Worm (Caenorhabditis elegans) whole organism, mixed stage, embryonic: ENCODE measurements around the gene algn-2.
A peak's percentile ranks its signal among the peaks of the same experiment; 100 is the strongest.

Experiments used
- M03D4.4 ChIP-seq: sonication (generic microtip); optimal IDR thresholded peaks from 2 replicates; lab custom pipeline; 2017; ENCODE audit warnings: mild to moderate bottlenecking, missing genetic modification characterization, missing compliant biosample characterization
- bed-3 ChIP-seq: fragments of 200-800 bp; sonication (Bioruptor generic); optimal IDR thresholded peaks from 3 replicates; lab custom pipeline; 2018; ENCODE audit warnings: mild to moderate bottlenecking, missing genetic modification characterization, moderate library complexity, missing compliant biosample characterization
- blmp-1 ChIP-seq: fragments of 150-350 bp; optimal IDR thresholded peaks from 2 replicates; lab custom pipeline; 2014; ENCODE audit warnings: missing biosample characterization, missing genetic modification characterization
- ceh-39 ChIP-seq: fragments of 150-350 bp; optimal IDR thresholded peaks from 2 replicates; lab custom pipeline; 2014; ENCODE audit warnings: missing biosample characterization, missing genetic modification characterization
- ceh-43 ChIP-seq: fragments of 200-800 bp; sonication (Bioruptor generic); optimal IDR thresholded peaks from 2 replicates; lab custom pipeline; 2018; ENCODE audit warnings: mild to moderate bottlenecking, missing genetic modification characterization, moderate library complexity, missing compliant biosample characterization
- ces-1 ChIP-seq: fragments of 150-350 bp; optimal IDR thresholded peaks from 2 replicates; lab custom pipeline; 2014; ENCODE audit warnings: missing biosample characterization, missing genetic modification reagents, missing genetic modification characterization
- cnd-1 ChIP-seq: fragments of 200-800 bp; sonication (Bioruptor generic); optimal IDR thresholded peaks from 2 replicates; lab custom pipeline; 2018; ENCODE audit warnings: mild to moderate bottlenecking, missing genetic modification characterization, missing compliant biosample characterization
- flh-1 ChIP-seq: fragments of 200-800 bp; sonication (Bioruptor generic); optimal IDR thresholded peaks from 2 replicates; lab custom pipeline; 2018; ENCODE audit warnings: mild to moderate bottlenecking, missing genetic modification characterization, moderate library complexity, missing compliant biosample characterization
- hlh-1 ChIP-seq: fragments of 150-350 bp; optimal IDR thresholded peaks from 2 replicates; lab custom pipeline; 2014; ENCODE audit warnings: missing biosample characterization, missing genetic modification reagents, missing genetic modification characterization
- lin-13 ChIP-seq: fragments of 150-350 bp; optimal IDR thresholded peaks from 2 replicates; lab custom pipeline; 2014; ENCODE audit warnings: missing biosample characterization, missing genetic modification characterization
- lin-32 ChIP-seq: fragments of 200-800 bp; sonication (Bioruptor generic); optimal IDR thresholded peaks from 2 replicates; lab custom pipeline; 2018; ENCODE audit warnings: mild to moderate bottlenecking, missing genetic modification characterization, missing compliant biosample characterization
- lsy-2 ChIP-seq: fragments of 150-350 bp; optimal IDR thresholded peaks from 2 replicates; lab custom pipeline; 2014; ENCODE audit warnings: missing biosample characterization, missing genetic modification characterization
- mab-5 ChIP-seq: fragments of 150-350 bp; optimal IDR thresholded peaks from 2 replicates; lab custom pipeline; 2014; ENCODE audit warnings: missing biosample characterization, missing genetic modification characterization
- mep-1 ChIP-seq: fragments of 150-350 bp; optimal IDR thresholded peaks from 2 replicates; lab custom pipeline; 2017; ENCODE audit warnings: missing biosample characterization, missing genetic modification reagents, missing genetic modification characterization, inconsistent platforms
- mls-2 ChIP-seq: sonication (generic microtip); optimal IDR thresholded peaks from 2 replicates; lab custom pipeline; 2016; ENCODE audit warnings: mild to moderate bottlenecking, missing genetic modification characterization, moderate library complexity, missing compliant biosample characterization
- nhr-12 ChIP-seq: fragments of 150-350 bp; optimal IDR thresholded peaks from 2 replicates; lab custom pipeline; 2014; ENCODE audit warnings: missing biosample characterization, missing genetic modification characterization
- nhr-2 ChIP-seq: fragments of 150-350 bp; optimal IDR thresholded peaks from 2 replicates; lab custom pipeline; 2014; ENCODE audit warnings: missing biosample characterization, missing genetic modification characterization
- nhr-28 ChIP-seq: fragments of 150-350 bp; optimal IDR thresholded peaks from 2 replicates; lab custom pipeline; 2014; ENCODE audit warnings: missing biosample characterization, missing genetic modification characterization
- nhr-76 ChIP-seq: sonication (generic microtip); optimal IDR thresholded peaks from 2 replicates; lab custom pipeline; 2017; ENCODE audit warnings: missing biosample characterization, missing genetic modification characterization
- pha-4 ChIP-seq: fragments of 150-350 bp; optimal IDR thresholded peaks from 2 replicates; lab custom pipeline; 2018; ENCODE audit warnings: missing biosample characterization, missing genetic modification reagents, missing genetic modification characterization
- sem-2 ChIP-seq: fragments of 200-800 bp; sonication (Bioruptor generic); optimal IDR thresholded peaks from 2 replicates; lab custom pipeline; 2018; ENCODE audit warnings: mild to moderate bottlenecking, missing genetic modification characterization, missing compliant biosample characterization
- snpc-4 ChIP-seq: fragments of 150-350 bp; optimal IDR thresholded peaks from 2 replicates; lab custom pipeline; 2014; ENCODE audit warnings: missing biosample characterization, missing genetic modification characterization
- sptf-1 ChIP-seq: sonication (generic microtip); optimal IDR thresholded peaks from 2 replicates; lab custom pipeline; 2017; ENCODE audit warnings: mild to moderate bottlenecking, missing genetic modification characterization, moderate library complexity, missing compliant biosample characterization
- unc-120 ChIP-seq: sonication (generic microtip); optimal IDR thresholded peaks from 2 replicates; lab custom pipeline; 2017; ENCODE audit warnings: missing genetic modification characterization, missing compliant biosample characterization; ENCODE audit not compliant: poor library complexity, severe bottlenecking
- unc-62 ChIP-seq: fragments of 150-350 bp; optimal IDR thresholded peaks from 2 replicates; lab custom pipeline; 2014; ENCODE audit warnings: missing biosample characterization, missing genetic modification reagents, missing genetic modification characterization
- zip-8 ChIP-seq: fragments of 150-350 bp; optimal IDR thresholded peaks from 2 replicates; lab custom pipeline; 2014; ENCODE audit warnings: missing biosample characterization, missing genetic modification characterization
- ztf-11 ChIP-seq: fragments of 150-350 bp; optimal IDR thresholded peaks from 2 replicates; lab custom pipeline; 2014; ENCODE audit warnings: missing biosample characterization, missing genetic modification characterization

Gene algn-2

DNA sequence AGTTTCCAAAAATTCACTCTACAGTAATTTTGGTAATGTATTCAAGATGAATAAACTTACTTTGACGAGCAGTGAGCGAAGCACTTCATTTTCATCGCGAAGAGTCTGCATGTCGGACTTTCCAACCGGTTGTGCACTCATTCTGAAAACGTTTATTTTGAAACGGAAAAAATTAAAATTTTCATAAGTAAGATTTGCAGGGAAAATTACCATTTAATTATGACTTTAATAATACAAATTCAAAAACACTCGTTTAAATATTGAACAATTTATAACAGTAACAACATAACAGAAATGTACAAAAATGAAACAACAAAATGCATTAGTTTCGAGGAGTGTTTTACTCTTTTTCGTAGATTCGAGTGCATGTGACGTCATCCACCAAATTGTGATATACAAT is 37.4 kb downstream of the algn-2 start, which contains the start of the genes EEED8.13 and EEED8.18:
Gene EEED8.13 (minus strand): TSS at position 101 of the 400 bp plus-strand sequence.
Gene EEED8.18 (minus strand): TSS at position 144 of the 400 bp plus-strand sequence.
- TF ChIP-seq nhr-28 (tag; lab: Kevin White, UChicago) = no peak
- peak; percentile 32 for TF ChIP-seq zip-8 (tag; lab: Kevin White, UChicago)

DNA sequence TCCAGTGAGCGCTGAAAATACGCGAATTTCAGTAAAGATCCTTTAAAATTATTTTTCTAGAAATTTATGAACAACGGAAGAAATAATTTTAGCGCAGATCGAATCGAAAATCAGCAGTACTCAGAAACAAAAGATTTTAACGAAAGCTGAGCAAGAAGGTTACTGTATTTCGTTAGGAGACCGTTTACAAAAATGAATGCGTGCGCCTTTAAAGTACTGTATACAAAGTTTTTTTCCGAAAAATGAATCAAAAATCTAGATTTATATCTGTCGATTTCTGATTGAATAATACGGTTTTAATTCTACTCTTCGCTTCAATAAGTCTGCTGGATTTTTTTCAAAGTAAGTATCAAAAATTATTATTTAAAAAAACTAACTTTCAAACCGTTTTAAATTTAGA is 39.0 kb downstream of the algn-2 start, which contains the start of the genes EEED8.14 and EEED8.3:
Gene EEED8.14 (minus strand): TSS at position 13 of the 400 bp plus-strand sequence.
Gene EEED8.3 (plus strand): TSS at position 237 of the 400 bp plus-strand sequence.
- TF ChIP-seq M03D4.4 (no peak), zip-8 (tag; lab: Kevin White, UChicago) (no peak), nhr-12 (tag; lab: Kevin White, UChicago) (no peak), blmp-1 (tag; lab: Kevin White, UChicago) (no peak), hlh-1 (tag; lab: Kevin White, UChicago) (no peak), nhr-76 (tag; lab: Kevin White, UChicago) (no peak), flh-1 (GFP tag; lab: Kevin White, UChicago) (no peak), mab-5 (tag; lab: Kevin White, UChicago) (no peak), lin-32 (GFP tag; lab: Kevin White, UChicago) (no peak), lsy-2 (tag; lab: Kevin White, UChicago) (no peak), ztf-11 (no peak), ceh-39 (tag; lab: Kevin White, UChicago) (no peak), sem-2 (GFP tag; lab: Kevin White, UChicago) (no peak), mep-1 (tag; lab: Kevin White, UChicago) (no peak), sptf-1 (tag; lab: Kevin White, UChicago) (no peak)

DNA sequence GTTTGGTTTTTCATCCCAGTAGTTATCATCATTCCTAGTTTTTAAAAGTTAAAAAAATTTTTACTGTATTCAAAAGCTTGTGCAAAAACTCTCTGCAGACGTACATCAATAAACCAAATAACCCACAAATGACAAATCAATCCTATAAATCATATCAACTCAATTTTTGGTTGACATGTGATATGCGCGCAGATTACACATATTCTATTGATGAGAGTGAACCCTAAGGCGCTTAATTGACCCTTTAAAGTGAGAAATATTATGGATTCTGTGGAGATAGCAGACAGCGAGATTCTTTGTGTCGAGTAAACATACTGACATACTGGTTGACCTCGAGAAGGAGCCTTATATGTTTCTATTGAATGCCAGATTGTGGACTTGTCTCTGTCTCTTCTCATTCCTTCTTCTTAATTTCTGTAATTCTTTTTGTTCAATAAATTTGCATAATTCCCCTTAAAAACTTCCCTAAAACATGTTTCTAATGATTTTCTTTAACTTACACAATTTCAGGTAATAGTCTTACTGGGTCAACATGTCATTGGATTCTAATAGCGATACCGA is 41.2 kb downstream of the algn-2 start, which contains the start of gene EEED8.2:
Gene EEED8.2 (plus strand): TSS at position 511 of the 561 bp plus-strand sequence.
- TF ChIP-seq ztf-11 (no peak), lin-32 (GFP tag; lab: Kevin White, UChicago) (no peak), pha-4 (tag; lab: Kevin White, UChicago) (peak; percentile 18), unc-62 (GFP tag; lab: Kevin White, UChicago) (peak; percentile 92), M03D4.4 (no peak), bed-3 (GFP tag; lab: Kevin White, UChicago) (no peak), ceh-43 (GFP tag; lab: Kevin White, UChicago) (no peak), lin-13 (tag; lab: Kevin White, UChicago) (no peak), mep-1 (tag; lab: Kevin White, UChicago) (no peak), mab-5 (tag; lab: Kevin White, UChicago) (peak; percentile 64), snpc-4 (tag; lab: Kevin White, UChicago) (no peak), ces-1 (GFP tag; lab: Kevin White, UChicago) (no peak), mls-2 (tag; lab: Kevin White, UChicago) (no peak), nhr-2 (tag; lab: Kevin White, UChicago) (peak; percentile 14)

DNA sequence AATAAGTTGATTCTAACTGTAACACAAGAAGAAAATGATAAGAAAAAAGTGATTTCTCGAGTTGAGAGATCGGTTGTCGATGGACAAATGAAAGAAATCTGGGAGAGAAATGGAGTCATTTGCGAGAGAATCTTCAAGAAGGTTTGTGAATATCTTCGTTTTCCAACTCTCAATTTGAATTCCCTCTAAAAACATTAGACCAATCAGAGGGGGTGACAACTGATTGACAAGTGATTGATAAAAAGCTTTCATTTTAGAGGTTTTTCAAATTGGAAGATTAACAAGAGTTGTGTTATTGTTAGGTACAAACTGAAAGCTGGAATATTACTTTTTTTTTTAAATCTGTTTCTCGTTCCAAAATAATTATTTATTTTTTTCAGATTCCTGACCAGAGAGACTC is 42.8 kb downstream of the algn-2 start:
- TF ChIP-seq unc-62 (GFP tag; lab: Kevin White, UChicago) = peak; percentile 94
- TF ChIP-seq lin-13 (tag; lab: Kevin White, UChicago) = no peak

DNA sequence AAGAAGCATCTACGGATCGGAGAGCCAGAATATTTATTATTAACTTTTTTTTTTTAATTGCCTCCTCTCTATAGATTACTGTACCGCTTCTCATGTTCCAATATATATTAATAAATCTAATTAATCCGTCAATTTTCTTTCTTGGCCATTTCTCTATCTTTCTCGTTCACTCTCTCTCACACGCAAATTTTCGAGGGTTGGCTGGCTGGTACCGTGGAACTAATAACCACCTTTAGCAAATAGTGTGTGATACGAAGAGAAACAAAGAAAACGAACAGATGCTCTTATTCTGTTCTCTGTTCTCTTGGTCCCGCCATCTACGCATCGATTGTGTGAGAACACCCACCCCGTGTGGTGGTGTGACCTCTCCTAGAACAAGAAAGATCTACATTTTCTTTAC is 43.2 kb downstream of the algn-2 start:
- no peak for TF ChIP-seq sptf-1 (tag; lab: Kevin White, UChicago)
- TF ChIP-seq mep-1 (tag; lab: Kevin White, UChicago) = no peak
- TF ChIP-seq hlh-1 (tag; lab: Kevin White, UChicago) = peak; percentile 75
- TF ChIP-seq lin-13 (tag; lab: Kevin White, UChicago) = peak; percentile 25
- TF ChIP-seq mab-5 (tag; lab: Kevin White, UChicago) = no peak
- TF ChIP-seq cnd-1 = peak; percentile 84
- peak; percentile 67 for TF ChIP-seq lin-32 (GFP tag; lab: Kevin White, UChicago)
- no peak for TF ChIP-seq unc-62 (GFP tag; lab: Kevin White, UChicago)
- TF ChIP-seq ztf-11 = peak; percentile 13
- peak; percentile 14 for TF ChIP-seq unc-120 (tag; lab: Kevin White, UChicago)
- peak; percentile 18 for TF ChIP-seq ceh-39 (tag; lab: Kevin White, UChicago)
- TF ChIP-seq M03D4.4 = no peak
- TF ChIP-seq ceh-43 (GFP tag; lab: Kevin White, UChicago) = peak; percentile 59
- peak; percentile 89 for TF ChIP-seq ces-1 (GFP tag; lab: Kevin White, UChicago)
- peak; percentile 52 for TF ChIP-seq mls-2 (tag; lab: Kevin White, UChicago)
